Fruit fly (Drosophila melanogaster) whole organism, adult: ENCODE measurements around the gene Sf3b5.

Experiments
- CG11617 ChIP-seq: fragments of 200-800 bp; sonication (Bioruptor generic); optimal IDR thresholded peaks from 2 replicates; lab custom pipeline; 2017; ENCODE audit warnings: mild to moderate bottlenecking, missing biosample characterization, missing genetic modification reagents, missing genetic modification characterization
- CG12768 ChIP-seq: fragments of 200-800 bp; sonication (Bioruptor generic); optimal IDR thresholded peaks from 2 replicates; lab custom pipeline; 2017; ENCODE audit warnings: missing biosample characterization, missing genetic modification characterization, mild to moderate bottlenecking, moderate library complexity, missing genetic modification reagents
- CG14711 ChIP-seq: fragments of 200-800 bp; sonication (Bioruptor generic); optimal IDR thresholded peaks from 2 replicates; lab custom pipeline; 2018; ENCODE audit warnings: missing biosample characterization, mild to moderate bottlenecking, missing genetic modification characterization, moderate library complexity
- CG1620 ChIP-seq: fragments of 200-800 bp; sonication (Bioruptor generic); optimal IDR thresholded peaks from 2 replicates; lab custom pipeline; 2016; ENCODE audit warnings: missing biosample characterization, missing genetic modification characterization
- CG33017 ChIP-seq: fragments of 200-800 bp; sonication (Bioruptor generic); optimal IDR thresholded peaks from 2 replicates; lab custom pipeline; 2018; ENCODE audit warnings: missing biosample characterization, mild to moderate bottlenecking, missing genetic modification characterization, moderate library complexity
- CG5204 ChIP-seq: fragments of 200-800 bp; sonication (Bioruptor generic); optimal IDR thresholded peaks from 2 replicates; lab custom pipeline; 2016; ENCODE audit warnings: missing biosample characterization, missing genetic modification characterization
- CG7045 ChIP-seq: fragments of 200-800 bp; sonication (Bioruptor generic); optimal IDR thresholded peaks from 2 replicates; lab custom pipeline; 2017; ENCODE audit warnings: missing biosample characterization, mild to moderate bottlenecking, missing genetic modification characterization
- CG7101 ChIP-seq: fragments of 200-800 bp; sonication (Bioruptor generic); optimal IDR thresholded peaks from 2 replicates; lab custom pipeline; 2018; ENCODE audit warnings: missing biosample characterization, mild to moderate bottlenecking, missing genetic modification characterization, moderate library complexity
- Clk ChIP-seq: fragments of 200-800 bp; sonication (Bioruptor generic); optimal IDR thresholded peaks from 2 replicates; lab custom pipeline; 2017; ENCODE audit warnings: missing biosample characterization, missing genetic modification characterization
- Crg-1 ChIP-seq: fragments of 200-800 bp; sonication (Bioruptor generic); optimal IDR thresholded peaks from 2 replicates; lab custom pipeline; 2016; ENCODE audit warnings: missing biosample characterization, missing genetic modification characterization
- Hr96 ChIP-seq: fragments of 200-800 bp; sonication (Bioruptor generic); optimal IDR thresholded peaks from 2 replicates; lab custom pipeline; 2016; ENCODE audit warnings: missing biosample characterization, missing genetic modification characterization
- Mnt ChIP-seq: fragments of 200-800 bp; sonication (Bioruptor generic); optimal IDR thresholded peaks from 2 replicates; lab custom pipeline; 2016; ENCODE audit warnings: missing biosample characterization, mild to moderate bottlenecking, missing genetic modification characterization
- bab1 ChIP-seq: fragments of 200-800 bp; sonication (Bioruptor generic); optimal IDR thresholded peaks from 3 replicates; lab custom pipeline; 2019; ENCODE audit warnings: missing biosample characterization, mild to moderate bottlenecking, missing genetic modification characterization, moderate library complexity
- cic ChIP-seq: fragments of 200-800 bp; sonication (Bioruptor generic); optimal IDR thresholded peaks from 2 replicates; lab custom pipeline; 2017; ENCODE audit warnings: missing biosample characterization, mild to moderate bottlenecking, missing genetic modification characterization, moderate library complexity
- cnc ChIP-seq, 2 experiments: fragments of >200 bp; optimal IDR thresholded peaks; 2 replicates each; lab custom pipeline; 2017
- kay ChIP-seq: fragments of 200-800 bp; sonication (Bioruptor generic); peaks from one replicate; lab custom pipeline; 2016; ENCODE audit warnings: missing biosample characterization, missing genetic modification characterization, borderline replicate concordance
- ovo ChIP-seq: fragments of 200-800 bp; sonication (Bioruptor generic); optimal IDR thresholded peaks from 2 replicates; lab custom pipeline; 2016; ENCODE audit warnings: missing biosample characterization, missing genetic modification characterization
- pad ChIP-seq: fragments of 200-800 bp; sonication (Bioruptor generic); optimal IDR thresholded peaks from 3 replicates; lab custom pipeline; 2017; ENCODE audit warnings: missing biosample characterization, missing genetic modification characterization, mild to moderate bottlenecking, moderate library complexity, missing genetic modification reagents
- tj ChIP-seq: fragments of 200-800 bp; sonication (Bioruptor generic); optimal IDR thresholded peaks from 3 replicates; lab custom pipeline; 2017; ENCODE audit warnings: missing biosample characterization, mild to moderate bottlenecking, missing genetic modification characterization, moderate library complexity
- toe ChIP-seq: fragments of 200-800 bp; sonication (Bioruptor generic); optimal IDR thresholded peaks from 2 replicates; lab custom pipeline; 2016; ENCODE audit warnings: missing biosample characterization, missing genetic modification characterization

The Sf3b5 gene

DNA sequence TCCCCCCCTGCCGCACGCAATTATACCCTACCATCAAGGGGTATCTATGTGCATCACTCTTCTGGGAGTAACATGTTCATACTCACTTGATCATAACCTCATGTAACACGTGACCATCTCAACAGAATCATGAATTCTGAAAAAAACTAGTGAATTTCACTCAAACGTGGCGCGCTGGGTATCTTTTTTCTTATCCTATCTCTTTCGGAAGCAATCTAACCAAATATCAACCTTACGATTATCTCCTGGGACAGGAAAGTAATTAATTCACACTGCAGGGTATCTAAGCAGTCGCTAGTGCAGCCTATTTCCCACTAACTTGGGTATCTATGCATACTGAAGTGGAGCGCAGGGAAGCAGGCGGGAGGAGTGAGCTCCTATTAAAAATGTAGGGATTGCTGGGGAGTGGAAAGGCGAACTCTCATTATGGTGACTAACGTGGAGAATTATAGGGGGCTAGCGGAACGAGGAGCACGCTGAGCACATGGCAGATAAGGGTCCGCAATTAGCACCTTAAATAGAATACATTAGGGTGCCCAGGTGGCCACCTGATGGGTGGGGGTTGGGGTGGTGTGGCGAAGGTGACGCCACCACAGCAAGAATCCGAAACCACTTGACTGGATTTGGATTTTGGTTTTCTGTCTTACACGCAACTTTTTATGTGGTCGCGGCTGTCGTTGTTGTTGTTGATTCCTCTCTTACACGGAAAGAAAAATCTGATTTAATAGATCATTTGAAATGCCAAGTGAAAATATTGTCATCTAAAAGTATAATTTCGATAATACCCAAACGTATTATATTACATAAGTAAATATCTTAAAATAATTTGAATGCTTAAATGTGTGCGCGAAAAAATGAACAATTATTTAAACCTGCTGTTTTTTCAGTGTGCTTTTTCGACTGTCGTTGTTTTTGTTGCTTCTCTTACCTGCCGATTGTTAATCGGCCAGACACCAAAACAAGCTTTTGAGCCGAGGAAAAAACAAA lies 40.3 kb upstream of the Sf3b5 start:
- TF ChIP-seq bab1 (GFP tag; lab: Kevin White, UChicago): peak; percentile 89
- TF ChIP-seq tj (GFP tag; lab: Kevin White, UChicago): peak; percentile 86
- no peak for TF ChIP-seq CG12768
- TF ChIP-seq toe (GFP tag; lab: Kevin White, UChicago): peak; percentile 14
- peak; percentile 9 for TF ChIP-seq pad (GFP tag; lab: Kevin White, UChicago)
- peak; percentile 43 for TF ChIP-seq CG5204
- no peak for TF ChIP-seq Crg-1 (GFP tag; lab: Kevin White, UChicago)
- peak; percentile 92 for TF ChIP-seq kay (GFP tag; lab: Kevin White, UChicago)
- TF ChIP-seq CG33017 (tag; lab: Kevin White, UChicago): peak; percentile 73
- no peak for TF ChIP-seq cic (GFP tag; lab: Kevin White, UChicago)
- peak; percentile 83 for TF ChIP-seq CG14711
- TF ChIP-seq Hr96: peak; percentile 52
- peak; percentile 62 for TF ChIP-seq Mnt (GFP tag; lab: Kevin White, UChicago)
- TF ChIP-seq CG11617: peak; percentile 44
- peak; percentile 79 for TF ChIP-seq CG7101 (tag; lab: Kevin White, UChicago)
- no peak for TF ChIP-seq Clk (GFP tag; lab: Kevin White, UChicago)
- peak; percentile 77 for TF ChIP-seq CG7045 (GFP tag; lab: Kevin White, UChicago)
- TF ChIP-seq CG1620: peak; percentile 59

DNA sequence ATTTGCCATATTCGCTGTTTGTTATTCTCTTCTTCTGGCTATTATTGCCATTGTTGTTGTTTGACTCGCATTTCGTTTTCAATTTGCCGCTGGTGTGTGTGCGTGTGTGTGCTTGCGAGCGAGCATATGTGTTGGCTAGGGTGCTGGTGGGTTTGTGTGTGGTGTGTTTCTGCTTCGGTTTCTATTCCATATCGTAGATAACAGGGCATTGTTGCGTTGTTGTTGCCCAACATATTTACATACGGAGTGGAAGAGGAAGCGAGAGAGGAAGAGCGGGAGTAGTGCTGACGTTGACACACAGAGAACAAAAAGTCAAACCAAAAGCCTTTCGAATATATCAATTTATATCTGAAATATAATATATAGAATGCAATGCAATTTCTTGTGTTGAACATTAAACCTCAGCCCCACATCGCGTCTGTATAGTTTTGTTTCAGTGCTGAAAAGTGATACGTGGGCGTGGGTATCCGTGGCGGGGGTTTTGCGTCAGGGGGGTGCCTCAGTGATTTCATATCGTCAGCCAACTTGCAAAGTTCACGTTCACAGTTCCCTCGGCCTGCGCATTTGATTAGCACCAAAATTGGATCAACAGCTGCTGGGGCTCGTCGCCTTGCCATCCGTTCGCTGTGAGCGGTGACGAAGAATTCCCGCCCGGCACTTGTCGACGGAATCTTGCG lies 39.4 kb upstream of the Sf3b5 start:
- TF ChIP-seq kay (GFP tag; lab: Kevin White, UChicago) (peak; percentile 98), CG7101 (tag; lab: Kevin White, UChicago) (peak; percentile 68), toe (GFP tag; lab: Kevin White, UChicago) (no peak), Clk (GFP tag; lab: Kevin White, UChicago) (no peak), CG1620 (no peak), CG14711 (peak; percentile 55), ovo (peak; percentile 27), CG7045 (GFP tag; lab: Kevin White, UChicago) (peak; percentile 42), CG33017 (tag; lab: Kevin White, UChicago) (peak; percentile 11), CG12768 (no peak), cnc (optimal IDR thresholded peaks at IDR 0.05; lab: Kevin White, UChicago) (no peak), cic (GFP tag; lab: Kevin White, UChicago) (peak; percentile 61), Mnt (GFP tag; lab: Kevin White, UChicago) (peak; percentile 24), pad (GFP tag; lab: Kevin White, UChicago) (peak; percentile 27), CG5204 (no peak), bab1 (GFP tag; lab: Kevin White, UChicago) (peak; percentile 63), tj (GFP tag; lab: Kevin White, UChicago) (peak; percentile 97), Crg-1 (GFP tag; lab: Kevin White, UChicago) (no peak), CG11617 (peak; percentile 11), Hr96 (no peak)

DNA sequence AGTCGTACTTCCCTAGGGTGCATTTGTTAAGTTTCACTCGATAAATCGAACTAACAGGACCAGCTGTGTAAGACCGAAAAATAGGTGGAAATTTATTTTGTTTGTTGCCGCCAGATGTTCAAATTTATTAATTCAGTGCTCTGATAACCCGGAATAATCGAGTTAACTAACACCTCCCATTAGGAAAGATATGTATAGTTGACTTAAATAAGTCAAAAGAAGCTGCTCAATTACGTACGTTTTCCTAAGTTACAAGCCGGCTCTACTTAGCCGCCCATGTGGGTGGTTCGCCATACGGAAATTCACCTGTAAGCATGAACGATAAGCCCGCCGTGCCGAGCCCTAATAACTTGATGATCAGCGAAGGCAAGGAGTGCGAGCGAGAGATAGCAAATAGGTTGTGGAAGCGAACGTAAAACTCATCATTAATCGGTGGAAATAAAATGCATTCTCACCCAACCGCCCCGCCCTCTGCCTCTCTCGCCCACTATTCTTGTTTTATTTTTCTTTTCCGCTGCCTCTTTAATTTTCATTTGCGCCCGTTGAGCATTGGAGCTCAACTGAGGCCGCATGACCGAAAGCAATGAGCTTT lies 38.8 kb upstream of the Sf3b5 start:
- TF ChIP-seq CG14711 (peak; percentile 52), cic (GFP tag; lab: Kevin White, UChicago) (peak; percentile 96), bab1 (GFP tag; lab: Kevin White, UChicago) (no peak), tj (GFP tag; lab: Kevin White, UChicago) (no peak), Hr96 (peak; percentile 79), CG11617 (peak; percentile 75), CG12768 (peak; percentile 74), CG1620 (no peak), ovo (no peak), CG33017 (tag; lab: Kevin White, UChicago) (peak; percentile 69), CG5204 (no peak), Crg-1 (GFP tag; lab: Kevin White, UChicago) (no peak), toe (GFP tag; lab: Kevin White, UChicago) (peak; percentile 69), CG7101 (tag; lab: Kevin White, UChicago) (peak; percentile 69), pad (GFP tag; lab: Kevin White, UChicago) (peak; percentile 38), cnc (optimal IDR thresholded peaks at IDR 0.05; lab: Kevin White, UChicago) (peak; percentile 80 to 97), CG7045 (GFP tag; lab: Kevin White, UChicago) (peak; percentile 60), Mnt (GFP tag; lab: Kevin White, UChicago) (peak; percentile 87), kay (GFP tag; lab: Kevin White, UChicago) (no peak), Clk (GFP tag; lab: Kevin White, UChicago) (peak; percentile 7)

DNA sequence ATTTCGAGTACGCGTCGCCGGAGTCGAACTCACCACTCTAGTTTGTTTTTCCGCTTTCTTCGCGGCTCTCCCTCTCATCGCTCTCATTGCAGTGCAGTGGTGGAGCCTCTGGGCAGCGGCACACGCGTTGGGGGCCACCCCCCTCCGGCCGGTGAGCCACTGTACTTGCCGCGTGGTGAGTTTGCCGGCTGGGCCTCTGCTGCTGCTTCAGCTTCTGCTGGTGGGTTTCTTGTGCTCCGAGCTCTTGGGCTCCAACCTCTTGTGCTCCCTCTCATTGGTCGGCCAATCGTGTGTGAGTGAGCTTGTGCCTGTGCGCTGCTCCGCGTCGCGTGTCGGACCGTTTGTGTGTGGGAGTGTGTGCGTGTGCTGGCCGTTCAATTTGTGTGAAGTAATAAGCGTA lies 37.9 kb upstream of the Sf3b5 start:
- TF ChIP-seq Mnt (GFP tag; lab: Kevin White, UChicago) (peak; percentile 87), cic (GFP tag; lab: Kevin White, UChicago) (peak; percentile 92), Clk (GFP tag; lab: Kevin White, UChicago) (peak; percentile 35), CG33017 (tag; lab: Kevin White, UChicago) (peak; percentile 61), Hr96 (peak; percentile 42), CG11617 (no peak), cnc (optimal IDR thresholded peaks at IDR 0.05; lab: Kevin White, UChicago) (no peak), CG12768 (peak; percentile 71), ovo (peak; percentile 40), CG5204 (no peak), toe (GFP tag; lab: Kevin White, UChicago) (no peak), CG14711 (peak; percentile 17), kay (GFP tag; lab: Kevin White, UChicago) (no peak), CG7101 (tag; lab: Kevin White, UChicago) (peak; percentile 46), CG1620 (no peak), Crg-1 (GFP tag; lab: Kevin White, UChicago) (peak; percentile 9), tj (GFP tag; lab: Kevin White, UChicago) (peak; percentile 52), bab1 (GFP tag; lab: Kevin White, UChicago) (peak; percentile 35), CG7045 (GFP tag; lab: Kevin White, UChicago) (peak; percentile 34), pad (GFP tag; lab: Kevin White, UChicago) (peak; percentile 88)
